Fruit fly (Drosophila melanogaster) whole organism, embryonic: ENCODE results near the gene psh.

Experiments used
- Awh ChIP-seq: fragments of 200-800 bp; sonication (Bioruptor generic); IDR thresholded peaks from 2 replicates; pipeline ENCODE4, ENCODE4 v1.3.6; 2022; ENCODE audit warnings: missing biosample characterization, missing genetic modification characterization
- Blimp-1 ChIP-seq: fragments of 200-800 bp; sonication (Bioruptor generic); optimal IDR thresholded peaks from 3 replicates; lab custom pipeline; 2018; ENCODE audit warnings: missing biosample characterization, missing genetic modification characterization, mild to moderate bottlenecking, moderate library complexity, missing genetic modification reagents
- CG1024 ChIP-seq: fragments of 200-800 bp; sonication (Bioruptor generic); IDR thresholded peaks from 2 replicates; pipeline ENCODE4 v1.3.6; 2022; ENCODE audit warnings: missing biosample characterization, missing genetic modification characterization
- CG10431 ChIP-seq: fragments of 200-800 bp; sonication (Bioruptor generic); optimal IDR thresholded peaks from 3 replicates; lab custom pipeline; 2018; ENCODE audit warnings: missing biosample characterization, mild to moderate bottlenecking, missing genetic modification characterization
- CG11504 ChIP-seq: fragments of 200-800 bp; sonication (Bioruptor generic); optimal IDR thresholded peaks from 3 replicates; lab custom pipeline; 2019; ENCODE audit warnings: missing biosample characterization, mild to moderate bottlenecking, missing genetic modification characterization, moderate library complexity
- CG11695 ChIP-seq: fragments of 200-800 bp; sonication (Bioruptor generic); IDR thresholded peaks from 3 replicates; pipeline ENCODE4 v1.3.6; 2022; ENCODE audit warnings: missing biosample characterization, missing genetic modification characterization
- CG13296 ChIP-seq: fragments of 200-800 bp; sonication (Bioruptor generic); optimal IDR thresholded peaks from 3 replicates; lab custom pipeline; 2018; ENCODE audit warnings: missing biosample characterization, mild to moderate bottlenecking, missing genetic modification characterization
- CG14667 ChIP-seq: fragments of 200-800 bp; sonication (Bioruptor generic); IDR thresholded peaks from 2 replicates; pipeline ENCODE4 v1.3.6; 2022; ENCODE audit warnings: missing biosample characterization, missing genetic modification characterization
- CG15269 ChIP-seq: fragments of 200-800 bp; sonication (Bioruptor generic); optimal IDR thresholded peaks from 2 replicates; lab custom pipeline; 2018; ENCODE audit warnings: missing biosample characterization, mild to moderate bottlenecking, missing genetic modification characterization, moderate library complexity
- CG17829 ChIP-seq: fragments of 200-800 bp; optimal IDR thresholded peaks from 2 replicates; lab custom pipeline; 2019; ENCODE audit warnings: missing biosample characterization, mild to moderate bottlenecking, missing genetic modification characterization, moderate library complexity
- CG18619 ChIP-seq: fragments of 200-800 bp; sonication (Bioruptor generic); optimal IDR thresholded peaks from 3 replicates; lab custom pipeline; 2017; ENCODE audit warnings: missing biosample characterization, mild to moderate bottlenecking, missing genetic modification characterization
- CG2199 ChIP-seq: fragments of 200-800 bp; sonication (Bioruptor generic); IDR thresholded peaks from 3 replicates; pipeline ENCODE4 v1.3.6; 2022; ENCODE audit warnings: missing biosample characterization, missing genetic modification characterization
- CG30403 ChIP-seq: fragments of 200-800 bp; sonication (Bioruptor generic); optimal IDR thresholded peaks from 3 replicates; lab custom pipeline; 2016; ENCODE audit warnings: missing biosample characterization, missing genetic modification characterization
- CG31441 ChIP-seq: fragments of 200-800 bp; sonication (Bioruptor generic); IDR thresholded peaks from 2 replicates; pipeline ENCODE4 v1.3.6; 2022; ENCODE audit warnings: missing biosample characterization, missing genetic modification characterization
- CG32532 ChIP-seq: fragments of 200-800 bp; sonication (Bioruptor generic); IDR thresholded peaks from 2 replicates; pipeline ENCODE4 v1.3.6; 2022; ENCODE audit warnings: missing biosample characterization, missing genetic modification characterization
- CG3407 ChIP-seq: fragments of 200-800 bp; sonication (Bioruptor generic); optimal IDR thresholded peaks from 2 replicates; lab custom pipeline; 2018; ENCODE audit warnings: missing biosample characterization, mild to moderate bottlenecking, missing genetic modification characterization
- CG43689 ChIP-seq: fragments of 200-800 bp; sonication (Bioruptor generic); IDR thresholded peaks from 2 replicates; pipeline ENCODE4 v1.3.6; 2022; ENCODE audit warnings: missing biosample characterization, missing genetic modification characterization
- CG4820 ChIP-seq: fragments of 200-800 bp; sonication (Bioruptor generic); optimal IDR thresholded peaks from 3 replicates; lab custom pipeline; 2016; ENCODE audit warnings: missing biosample characterization, missing genetic modification characterization
- CG6175 ChIP-seq: fragments of 200-800 bp; sonication (Bioruptor generic); IDR thresholded peaks from 3 replicates; pipeline ENCODE4 v1.3.6; 2022; ENCODE audit warnings: missing biosample characterization, missing genetic modification characterization
- CG6813 ChIP-seq: fragments of 200-800 bp; sonication (Bioruptor generic); optimal IDR thresholded peaks from 2 replicates; lab custom pipeline; 2017; ENCODE audit warnings: missing biosample characterization, missing genetic modification characterization, mild to moderate bottlenecking, moderate library complexity, missing genetic modification reagents
- CG8944 ChIP-seq: fragments of 200-800 bp; sonication (Bioruptor generic); optimal IDR thresholded peaks from 3 replicates; lab custom pipeline; 2016; ENCODE audit warnings: missing biosample characterization, missing genetic modification characterization
- CG9932 ChIP-seq: fragments of 200-800 bp; sonication (Bioruptor generic); IDR thresholded peaks from 2 replicates; pipeline ENCODE4 v1.3.6; 2022; ENCODE audit warnings: missing biosample characterization, missing genetic modification characterization
- CHES-1-like ChIP-seq: fragments of 200-800 bp; sonication (Bioruptor generic); optimal IDR thresholded peaks from 2 replicates; lab custom pipeline; 2016; ENCODE audit warnings: missing biosample characterization, missing genetic modification characterization
- Dbx ChIP-seq: fragments of 200-800 bp; sonication (Bioruptor generic); IDR thresholded peaks from 3 replicates; pipeline ENCODE4 v1.3.6; 2022; ENCODE audit warnings: missing biosample characterization, missing genetic modification characterization
- Dek ChIP-seq: fragments of 200-800 bp; sonication (Bioruptor generic); optimal IDR thresholded peaks from 3 replicates; lab custom pipeline; 2019; ENCODE audit warnings: missing biosample characterization, mild to moderate bottlenecking, missing genetic modification characterization, moderate library complexity
- Dip2 ChIP-seq: fragments of 200-800 bp; sonication (Bioruptor generic); IDR thresholded peaks from 2 replicates; pipeline ENCODE4 v1.3.6; 2022; ENCODE audit warnings: missing biosample characterization, missing genetic modification characterization
- Doc2 ChIP-seq: fragments of 200-800 bp; sonication (Bioruptor generic); IDR thresholded peaks from 2 replicates; pipeline ENCODE4 v1.3.6; 2022; ENCODE audit warnings: missing biosample characterization, missing genetic modification characterization
- E2f1 ChIP-seq: fragments of 200-800 bp; sonication (Bioruptor generic); IDR thresholded peaks from 2 replicates; pipeline ENCODE4 v1.3.6; 2022; ENCODE audit warnings: missing biosample characterization, missing genetic modification characterization
- MTF-1 ChIP-seq: fragments of 200-800 bp; sonication (Bioruptor generic); optimal IDR thresholded peaks from 2 replicates; lab custom pipeline; 2018; ENCODE audit warnings: missing biosample characterization, mild to moderate bottlenecking, missing genetic modification characterization, borderline replicate concordance
- Mes4 ChIP-seq: fragments of 200-800 bp; sonication (Bioruptor generic); optimal IDR thresholded peaks from 2 replicates; lab custom pipeline; 2016; ENCODE audit warnings: missing biosample characterization, missing genetic modification characterization
- Mrtf ChIP-seq: fragments of 200-800 bp; sonication (Bioruptor generic); IDR thresholded peaks from 3 replicates; pipeline ENCODE4 v1.3.6; 2022; ENCODE audit warnings: missing biosample characterization, missing genetic modification characterization
- Xbp1 ChIP-seq: fragments of 200-800 bp; sonication (Bioruptor generic); optimal IDR thresholded peaks from 3 replicates; lab custom pipeline; 2016; ENCODE audit warnings: missing biosample characterization, mild to moderate bottlenecking, missing genetic modification characterization
- YL-1 ChIP-seq: fragments of 200-800 bp; sonication (Bioruptor generic); optimal IDR thresholded peaks from 3 replicates; lab custom pipeline; 2017; ENCODE audit warnings: missing biosample characterization, mild to moderate bottlenecking, missing genetic modification characterization
- bcd ChIP-seq: fragments of 200-800 bp; sonication (Bioruptor generic); optimal IDR thresholded peaks from 2 replicates; lab custom pipeline; 2017; ENCODE audit warnings: missing biosample characterization, mild to moderate bottlenecking, missing genetic modification characterization
- chm ChIP-seq: fragments of 200-800 bp; sonication (Bioruptor generic); IDR thresholded peaks from 2 replicates; pipeline ENCODE4 v1.3.6; 2022; ENCODE audit warnings: missing biosample characterization, missing genetic modification characterization
- dan ChIP-seq: fragments of 200-800 bp; sonication (Bioruptor generic); IDR thresholded peaks from 2 replicates; pipeline ENCODE4 v1.3.6; 2022; ENCODE audit warnings: missing biosample characterization, missing genetic modification characterization
- gce ChIP-seq: fragments of 200-800 bp; sonication (Bioruptor generic); IDR thresholded peaks from 3 replicates; pipeline ENCODE4 v1.3.6; 2022; ENCODE audit warnings: missing biosample characterization, missing genetic modification characterization
- gcm ChIP-seq: fragments of 200-800 bp; sonication (Bioruptor generic); optimal IDR thresholded peaks from 2 replicates; lab custom pipeline; 2019; ENCODE audit warnings: missing biosample characterization, mild to moderate bottlenecking, missing genetic modification characterization, moderate library complexity
- gfzf ChIP-seq: fragments of 200-800 bp; sonication (Bioruptor generic); optimal IDR thresholded peaks from 2 replicates; lab custom pipeline; 2016; ENCODE audit warnings: missing biosample characterization, mild to moderate bottlenecking, missing genetic modification characterization, moderate library complexity
- klu ChIP-seq: fragments of 200-800 bp; sonication (Bioruptor generic); IDR thresholded peaks from 2 replicates; pipeline ENCODE4 v1.3.6; 2022; ENCODE audit warnings: missing biosample characterization, missing genetic modification characterization
- lmd ChIP-seq: fragments of 200-800 bp; sonication (Bioruptor generic); IDR thresholded peaks from 2 replicates; pipeline ENCODE4 v1.3.6; 2022; ENCODE audit warnings: missing biosample characterization, missing genetic modification characterization
- mam ChIP-seq: fragments of 200-800 bp; sonication (Bioruptor generic); optimal IDR thresholded peaks from 3 replicates; lab custom pipeline; 2016; ENCODE audit warnings: missing biosample characterization, missing genetic modification characterization
- pum ChIP-seq: fragments of 200-800 bp; sonication (Bioruptor generic); optimal IDR thresholded peaks from 2 replicates; lab custom pipeline; 2016; ENCODE audit warnings: missing biosample characterization, missing genetic modification characterization
- salm ChIP-seq: fragments of 200-800 bp; sonication (Bioruptor generic); optimal IDR thresholded peaks from 2 replicates; lab custom pipeline; 2018; ENCODE audit warnings: missing biosample characterization, mild to moderate bottlenecking, missing genetic modification characterization
- sim ChIP-seq: fragments of 200-800 bp; sonication (Bioruptor generic); IDR thresholded peaks from 2 replicates; pipeline ENCODE4 v1.3.6; 2022; ENCODE audit warnings: missing biosample characterization, missing genetic modification characterization
- sqz ChIP-seq: fragments of 200-800 bp; sonication (Bioruptor generic); optimal IDR thresholded peaks from 3 replicates; lab custom pipeline; 2018; ENCODE audit warnings: missing biosample characterization, mild to moderate bottlenecking, missing genetic modification characterization
- stc ChIP-seq: fragments of 200-800 bp; sonication (Bioruptor generic); IDR thresholded peaks from 2 replicates; pipeline ENCODE4 v1.3.6; 2022; ENCODE audit warnings: missing biosample characterization, missing genetic modification characterization
- stwl ChIP-seq: fragments of 200-800 bp; sonication (Bioruptor generic); optimal IDR thresholded peaks from 3 replicates; lab custom pipeline; 2018; ENCODE audit warnings: missing biosample characterization, mild to moderate bottlenecking, missing genetic modification characterization, moderate library complexity
- tin ChIP-seq: fragments of 200-800 bp; sonication (Bioruptor generic); optimal IDR thresholded peaks from 3 replicates; lab custom pipeline; 2016; ENCODE audit warnings: missing biosample characterization, missing genetic modification characterization
- trh ChIP-seq: fragments of 200-800 bp; sonication (Bioruptor generic); optimal IDR thresholded peaks from 2 replicates; lab custom pipeline; 2016; ENCODE audit warnings: missing biosample characterization, missing genetic modification characterization
- z ChIP-seq: fragments of 200-800 bp; sonication (Bioruptor generic); IDR thresholded peaks from 3 replicates; pipeline ENCODE4 v1.3.6; 2022; ENCODE audit warnings: missing biosample characterization, missing genetic modification characterization

The psh gene

DNA sequence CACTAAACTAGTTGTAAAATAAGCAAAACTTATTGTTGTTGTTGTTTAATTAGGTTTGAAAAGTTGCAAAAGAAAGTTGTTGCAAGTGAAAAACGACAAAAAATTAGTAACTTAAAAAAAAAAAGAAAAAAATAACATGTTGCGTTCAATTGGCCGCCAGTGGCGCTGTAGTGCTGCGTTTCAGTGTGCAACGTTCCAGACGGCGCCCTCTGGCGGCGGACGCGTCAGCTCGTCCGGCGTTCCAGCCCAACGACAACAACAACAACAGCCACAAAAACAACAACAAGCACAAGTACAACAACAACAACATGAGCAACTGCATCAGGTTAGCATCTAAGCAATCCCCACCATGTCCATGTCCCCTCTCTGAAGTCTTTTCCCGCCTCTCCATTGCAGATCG is 30.7 kb upstream of the psh start (continued):
- TF ChIP-seq gfzf, result peak; percentile 5
- TF ChIP-seq klu (GFP tag; lab: Robert Waterston, UW), result no peak
- peak; percentile 26 for TF ChIP-seq CG13296 (GFP tag; lab: Kevin White, UChicago)
- peak; percentile 4 for TF ChIP-seq CG8944 (GFP tag; lab: Kevin White, UChicago)
- no peak for TF ChIP-seq trh (GFP tag; lab: Kevin White, UChicago)
- TF ChIP-seq CG11504 (tag; lab: Kevin White, UChicago), result peak; percentile 65
- TF ChIP-seq Dbx (GFP tag; lab: Robert Waterston, UW), result 0 out of 3 replicates have a peak, but pooled peaks have one; percentile 18
- TF ChIP-seq CG10431 (GFP tag; lab: Kevin White, UChicago), result peak; percentile 55
- TF ChIP-seq sqz, result peak; percentile 81
- TF ChIP-seq CG15269 (tag; lab: Kevin White, UChicago), result peak; percentile 47
- TF ChIP-seq z (GFP tag; lab: Robert Waterston, UW), result 0 out of 3 replicates have a peak, but pooled peaks have one; percentile 39
- 0 out of 2 replicates have a peak, but pooled peaks have one; percentile 12 for TF ChIP-seq E2f1 (GFP tag; lab: Robert Waterston, UW)
- no peak for TF ChIP-seq CG9932
- no peak for TF ChIP-seq Dek (tag; lab: Kevin White, UChicago)
- peak; percentile 40 for TF ChIP-seq CG17829 (tag; lab: Kevin White, UChicago)
- no peak for TF ChIP-seq Doc2
- TF ChIP-seq CG6175, result 0 out of 3 replicates have a peak, but pooled peaks have one; percentile 12
- TF ChIP-seq CG18619 (GFP tag; lab: Kevin White, UChicago), result peak; percentile 7
- peak; percentile 57; the same call in 1 of the 3 replicates for TF ChIP-seq Mrtf (GFP tag; lab: Robert Waterston, UW)
- peak; percentile 57 for TF ChIP-seq Xbp1
- TF ChIP-seq MTF-1 (GFP tag; lab: Kevin White, UChicago), result peak; percentile 42
- TF ChIP-seq gce (GFP tag; lab: Robert Waterston, UW), result 0 out of 3 replicates have a peak, but pooled peaks have one; percentile 49
- peak; percentile 62; the same call in 1 of the 2 replicates for TF ChIP-seq Awh (GFP tag; lab: Robert Waterston, UW)
- no peak for TF ChIP-seq CG6813 (GFP tag; lab: Kevin White, UChicago)
- TF ChIP-seq CG11695 (GFP tag; lab: Robert Waterston, UW), result 0 out of 3 replicates have a peak, but pooled peaks have one; percentile 11
- peak; percentile 83; the same call in 2 of the 3 replicates for TF ChIP-seq CG2199
- peak; percentile 27; the same call in 1 of the 2 replicates for TF ChIP-seq CG14667 (GFP tag; lab: Robert Waterston, UW)
- peak; percentile 18; the same call in 1 of the 2 replicates for TF ChIP-seq CG32532
- TF ChIP-seq salm (tag; lab: Kevin White, UChicago), result no peak
- TF ChIP-seq sim (GFP tag; lab: Robert Waterston, UW), result no peak
- TF ChIP-seq mam (GFP tag; lab: Kevin White, UChicago), result no peak
- TF ChIP-seq dan (GFP tag; lab: Robert Waterston, UW), result no peak
- 0 out of 2 replicates have a peak, but pooled peaks have one; percentile 14 for TF ChIP-seq CG1024 (GFP tag; lab: Robert Waterston, UW)
- peak; percentile 62; the same call in 1 of the 2 replicates for TF ChIP-seq chm (GFP tag; lab: Robert Waterston, UW)
- peak; percentile 26 for TF ChIP-seq CG30403 (GFP tag; lab: Kevin White, UChicago)
- TF ChIP-seq Blimp-1 (GFP tag; lab: Kevin White, UChicago), result no peak
- no peak for TF ChIP-seq gcm (GFP tag; lab: Kevin White, UChicago)
- peak; percentile 32; the same call in 1 of the 2 replicates for TF ChIP-seq CG31441 (GFP tag; lab: Robert Waterston, UW)
- 0 out of 2 replicates have a peak, but pooled peaks have one; percentile 15 for TF ChIP-seq stc
- peak; percentile 10 for TF ChIP-seq YL-1
- peak; percentile 12 for TF ChIP-seq CG3407 (GFP tag; lab: Kevin White, UChicago)
- TF ChIP-seq Mes4, result peak; percentile 10
- TF ChIP-seq pum (GFP tag; lab: Kevin White, UChicago), result peak; percentile 10
- TF ChIP-seq CG43689 (GFP tag; lab: Robert Waterston, UW), result 0 out of 2 replicates have a peak, but pooled peaks have one; percentile 28
- TF ChIP-seq lmd (GFP tag; lab: Robert Waterston, UW), result peak; percentile 48; the same call in 1 of the 2 replicates
- no peak for TF ChIP-seq Dip2
- TF ChIP-seq CG4820 (GFP tag; lab: Kevin White, UChicago), result peak; percentile 6
- TF ChIP-seq CHES-1-like (GFP tag; lab: Kevin White, UChicago), result peak; percentile 25
- peak; percentile 27 for TF ChIP-seq stwl
- peak; percentile 29 for TF ChIP-seq tin (GFP tag; lab: Kevin White, UChicago)
- peak; percentile 12 for TF ChIP-seq bcd
